Worm (Caenorhabditis elegans) whole organism, late embryonic: ENCODE results near the gene B0507.3.

Experiments
- K09A11.1 ChIP-seq: sonication (generic microtip); optimal IDR thresholded peaks from 2 replicates; lab custom pipeline; 2017; ENCODE audit warnings: antibody characterized with exemption, mild to moderate bottlenecking, missing genetic modification characterization, missing compliant biosample characterization; ENCODE audit not compliant: insufficient read depth
- Y22D7AL.16 ChIP-seq: sonication (generic microtip); optimal IDR thresholded peaks from 2 replicates; lab custom pipeline; 2016; ENCODE audit warnings: missing genetic modification characterization, missing compliant biosample characterization
- ama-1 ChIP-seq: fragments of 150-350 bp; optimal IDR thresholded peaks from 2 replicates; lab custom pipeline; 2014
- ceh-24 ChIP-seq: sonication (generic microtip); optimal IDR thresholded peaks from 2 replicates; lab custom pipeline; 2016; ENCODE audit warnings: mild to moderate bottlenecking, missing genetic modification characterization, missing compliant biosample characterization
- ceh-31 ChIP-seq: sonication (generic microtip); optimal IDR thresholded peaks from 2 replicates; lab custom pipeline; 2016; ENCODE audit warnings: missing genetic modification characterization, missing compliant biosample characterization
- ceh-34 ChIP-seq: sonication (generic microtip); optimal IDR thresholded peaks from 2 replicates; lab custom pipeline; 2016; ENCODE audit warnings: mild to moderate bottlenecking, missing genetic modification characterization, missing compliant biosample characterization
- fax-1 ChIP-seq: sonication (generic microtip); optimal IDR thresholded peaks from 2 replicates; lab custom pipeline; 2016; ENCODE audit warnings: missing genotype, missing genetic modification characterization, missing compliant biosample characterization
- fkh-10 ChIP-seq: fragments of 150-350 bp; optimal IDR thresholded peaks from 2 replicates; lab custom pipeline; 2014; ENCODE audit warnings: missing biosample characterization, missing genetic modification reagents, missing genetic modification characterization
- fkh-6 ChIP-seq: sonication (generic microtip); optimal IDR thresholded peaks from 2 replicates; lab custom pipeline; 2016; ENCODE audit warnings: missing genetic modification characterization, missing compliant biosample characterization
- nhr-232 ChIP-seq: sonication (generic microtip); optimal IDR thresholded peaks from 2 replicates; lab custom pipeline; 2016; ENCODE audit warnings: missing genetic modification characterization, missing compliant biosample characterization
- rnt-1 ChIP-seq: sonication (generic microtip); optimal IDR thresholded peaks from 2 replicates; lab custom pipeline; 2016; ENCODE audit warnings: missing genetic modification characterization, missing compliant biosample characterization
- sox-4 ChIP-seq: sonication (generic microtip); optimal IDR thresholded peaks from 2 replicates; lab custom pipeline; 2017; ENCODE audit warnings: mild to moderate bottlenecking, missing genetic modification characterization, inconsistent platforms, missing compliant biosample characterization
- tbx-2 ChIP-seq: sonication (generic microtip); optimal IDR thresholded peaks from 2 replicates; lab custom pipeline; 2016; ENCODE audit warnings: missing genetic modification characterization, missing compliant biosample characterization
- unc-86 ChIP-seq: sonication (generic microtip); optimal IDR thresholded peaks from 2 replicates; lab custom pipeline; 2016; ENCODE audit warnings: missing genetic modification characterization, missing compliant biosample characterization

DNA sequence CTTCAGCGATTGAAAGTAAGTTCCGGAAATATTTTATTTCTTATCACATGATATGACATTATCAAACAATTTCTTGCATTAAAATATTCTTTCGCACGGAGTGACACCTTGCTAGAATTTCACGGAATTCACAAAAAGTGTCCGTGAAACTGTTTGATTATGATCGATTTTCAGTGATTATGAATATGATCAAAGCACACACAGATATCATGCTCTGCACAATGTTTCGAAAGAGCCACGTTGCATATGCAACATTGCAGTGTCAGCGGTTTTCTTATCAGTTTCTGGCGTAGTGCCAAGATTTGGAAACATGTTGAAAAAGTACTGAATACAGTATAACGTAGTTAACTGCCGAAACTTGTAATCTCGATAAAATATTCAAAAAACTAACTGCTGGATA lies 445 bp downstream of the B0507.3 start:
- TF ChIP-seq fax-1 (tag; lab: Kevin White, UChicago) = no peak
- no peak for TF ChIP-seq ceh-24 (tag; lab: Kevin White, UChicago)
- TF ChIP-seq Y22D7AL.16 (tag; lab: Kevin White, UChicago) = no peak
- TF ChIP-seq tbx-2 (tag; lab: Kevin White, UChicago) = no peak
- no peak for TF ChIP-seq ama-1 (lab: Kevin White, UChicago)
- TF ChIP-seq sox-4 (tag; lab: Kevin White, UChicago) = no peak
- no peak for TF ChIP-seq fkh-10 (GFP tag; lab: Kevin White, UChicago)
- TF ChIP-seq K09A11.1 (tag; lab: Kevin White, UChicago) = no peak
- TF ChIP-seq nhr-232 (tag; lab: Kevin White, UChicago) = no peak
- no peak for TF ChIP-seq unc-86 (tag; lab: Kevin White, UChicago)
- TF ChIP-seq ceh-31 (tag; lab: Kevin White, UChicago) = no peak
- TF ChIP-seq fkh-6 (tag; lab: Kevin White, UChicago) = no peak
- no peak for TF ChIP-seq ceh-34
- TF ChIP-seq rnt-1 = no peak
